Worm (Caenorhabditis elegans) whole organism, young adult: ENCODE results near the gene T14G11.1.

ENCODE experiments used
- Y53F4B.3 ChIP-seq: fragments of 200-800 bp; sonication (Bioruptor generic); IDR thresholded peaks from 2 replicates; pipeline ENCODE4 v1.3.6; 2022; ENCODE audit warnings: missing genetic modification reagents, missing genetic modification characterization, missing compliant biosample characterization
- Y53G8AR.9 ChIP-seq: fragments of 200-800 bp; sonication (Bioruptor generic); conservative IDR thresholded peaks from 2 replicates; pipeline ENCODE4 v1.3.6; 2022; ENCODE audit warnings: missing genetic modification reagents, missing genetic modification characterization, missing compliant biosample characterization
- ZK185.1 ChIP-seq: sonication (generic microtip); optimal IDR thresholded peaks from 2 replicates; lab custom pipeline; 2016; ENCODE audit warnings: mild to moderate bottlenecking, missing genetic modification characterization, missing compliant biosample characterization; ENCODE audit not compliant: poor library complexity, severe bottlenecking
- aptf-3 ChIP-seq: fragments of 200-800 bp; sonication (Bioruptor generic); IDR thresholded peaks from 2 replicates; pipeline ENCODE4 v1.3.6; 2022; ENCODE audit warnings: missing genetic modification characterization, missing compliant biosample characterization
- ceh-40 ChIP-seq: fragments of 200-800 bp; sonication (Bioruptor generic); IDR thresholded peaks from 2 replicates; pipeline ENCODE4 v1.3.6; 2022; ENCODE audit warnings: missing genetic modification characterization, missing compliant biosample characterization
- ceh-91 ChIP-seq: fragments of 200-800 bp; sonication (Bioruptor generic); IDR thresholded peaks from 2 replicates; pipeline ENCODE4 v1.3.6; 2022; ENCODE audit warnings: missing genetic modification reagents, missing genetic modification characterization, missing compliant biosample characterization
- ets-4 ChIP-seq: fragments of 200-800 bp; sonication (Bioruptor generic); optimal IDR thresholded peaks from 2 replicates; lab custom pipeline; 2018; ENCODE audit warnings: mild to moderate bottlenecking, missing genetic modification characterization, missing compliant biosample characterization
- him-1 ChIP-seq: sonication (generic microtip); optimal IDR thresholded peaks from 2 replicates; lab custom pipeline; 2016; ENCODE audit warnings: missing genotype, missing genetic modification reagents, missing genetic modification characterization, missing compliant biosample characterization
- hlh-12 ChIP-seq: sonication (generic microtip); optimal IDR thresholded peaks from 2 replicates; lab custom pipeline; 2016; ENCODE audit warnings: missing genetic modification characterization, missing compliant biosample characterization
- lin-35 ChIP-seq, 3 experiments: fragments of 150-350 bp in 2 of 3; sonication (generic microtip) in 1 of 3; optimal IDR thresholded peaks; 2 replicates each; lab custom pipeline; 2014 to 2018; ENCODE audit warnings: missing biosample characterization in 3 of 3, missing genetic modification characterization in 3 of 3, missing genetic modification reagents in 3 of 3
- madf-6 ChIP-seq: fragments of 200-800 bp; sonication (Bioruptor generic); IDR thresholded peaks from 2 replicates; pipeline ENCODE4 v1.3.6; 2022; ENCODE audit warnings: missing genetic modification reagents, missing genetic modification characterization, missing compliant biosample characterization
- snpc-4 ChIP-seq, 5 experiments: fragments of 150-350 bp in 1 of 5; sonication (generic microtip) in 4 of 5; optimal IDR thresholded peaks; 2 replicates each; lab custom pipeline; 2014 to 2018; ENCODE audit warnings: missing genetic modification characterization in 5 of 5, missing biosample characterization in 3 of 5, antibody characterized with exemption in 2 of 5, mild to moderate bottlenecking in 2 of 5, missing compliant biosample characterization in 2 of 5, missing genotype in 2 of 5, moderate library complexity in 2 of 5, missing genetic modification reagents in 1 of 5
- unc-62 ChIP-seq: fragments of 150-350 bp; optimal IDR thresholded peaks from 2 replicates; lab custom pipeline; 2014; ENCODE audit warnings: missing biosample characterization, missing genetic modification reagents, missing genetic modification characterization

DNA sequence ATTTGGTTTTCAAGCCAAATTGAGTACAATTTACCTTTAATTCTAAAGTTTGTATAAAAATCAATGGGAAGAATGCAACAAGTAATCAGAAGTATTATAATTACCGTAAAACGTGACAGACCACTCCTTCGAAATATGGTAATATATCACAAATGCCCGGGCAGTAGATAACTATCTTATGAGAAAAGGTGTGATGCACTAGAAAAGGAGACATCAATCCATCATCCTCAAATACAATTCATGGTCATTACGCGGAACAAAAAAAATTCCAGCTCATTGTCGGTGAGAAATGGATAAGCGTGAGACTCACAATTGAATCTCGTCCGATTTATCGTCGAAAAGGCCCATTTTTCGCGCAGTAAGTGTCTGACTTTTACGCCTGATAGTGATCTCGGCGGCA is 20.4 kb downstream of the T14G11.1 start:
- TF ChIP-seq snpc-4 (GFP tag; optimal IDR thresholded peaks at IDR 0.05; lab: Kevin White, UChicago) = no peak
- no peak for TF ChIP-seq snpc-4 (tag; optimal IDR thresholded peaks at IDR 0.05; lab: Kevin White, UChicago)
- no peak for TF ChIP-seq unc-62 (GFP tag; lab: Kevin White, UChicago)
- no peak for TF ChIP-seq ZK185.1 (tag; lab: Kevin White, UChicago)
- TF ChIP-seq ets-4 (GFP tag; lab: Kevin White, UChicago) = no peak
- no peak for TF ChIP-seq ceh-40 (GFP tag; lab: Robert Waterston, UW)
- no peak for TF ChIP-seq lin-35 (GFP tag; optimal IDR thresholded peaks at IDR 0.05; lab: Kevin White, UChicago)
- no peak for TF ChIP-seq aptf-3 (GFP tag; lab: Robert Waterston, UW)
- no peak for TF ChIP-seq Y53G8AR.9 (GFP tag; lab: Robert Waterston, UW)
- TF ChIP-seq hlh-12 (tag; lab: Kevin White, UChicago) = no peak
- TF ChIP-seq him-1 (tag; lab: Kevin White, UChicago) = no peak
- TF ChIP-seq ceh-91 = no peak
- TF ChIP-seq Y53F4B.3 (GFP tag; lab: Robert Waterston, UW) = no peak
- no peak for TF ChIP-seq madf-6 (GFP tag; lab: Robert Waterston, UW)
